Fruit fly (Drosophila melanogaster): ENCODE data around the gene CG42507.
A peak's percentile ranks its signal among the peaks of the same experiment; 100 is the strongest.

CG42507 gene

DNA sequence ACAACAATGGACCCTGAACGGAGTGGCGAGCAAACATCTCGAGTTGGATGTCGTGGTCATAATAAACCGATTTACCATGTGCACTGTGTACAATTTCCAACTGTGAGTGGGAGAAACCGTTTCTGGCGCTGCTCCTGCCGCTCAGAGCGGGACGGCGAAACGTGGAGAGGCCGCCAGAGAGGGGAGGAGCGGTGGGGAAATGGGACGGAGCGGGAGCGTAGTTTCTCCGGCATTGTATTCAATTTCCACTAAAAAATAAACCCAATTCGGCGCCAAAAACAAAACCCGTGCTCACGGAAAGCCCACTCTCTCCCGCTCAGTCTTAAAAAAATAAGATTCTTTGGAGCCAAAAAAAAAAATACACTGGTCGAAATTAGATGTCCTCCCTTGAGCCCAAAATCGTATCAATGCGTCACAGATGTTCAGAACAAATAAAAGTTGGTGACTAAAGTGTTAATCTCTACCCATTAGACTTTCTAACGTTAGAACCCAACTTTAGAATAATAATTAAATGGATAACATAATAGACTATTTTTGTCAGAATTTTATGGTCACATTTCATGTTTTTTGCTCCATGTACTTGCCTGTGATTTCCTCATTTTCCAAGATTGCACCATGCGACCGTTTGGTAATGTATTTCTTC lies 2.3 kb upstream of the CG42507 start (continued):
- TF ChIP-seq nom (GFP tag; optimal IDR thresholded peaks at IDR 0.05) (no peak), CG42726 (GFP tag; IDR thresholded peaks at IDR 0.05; ENCODE audit: partially characterized antibody) (0 out of 2 replicates have a peak, but pooled peaks have one; percentile 28), Lpt (GFP tag; optimal IDR thresholded peaks at IDR 0.05) (no peak), CG16779 (GFP tag; IDR thresholded peaks at IDR 0.05) (0 out of 2 replicates have a peak, but pooled peaks have one; percentile 56), psq (GFP tag; optimal IDR thresholded peaks at IDR 0.05) (no peak), Hmr (GFP tag; optimal IDR thresholded peaks at IDR 0.05) (peak; percentile 72), CG34376 (GFP tag; optimal IDR thresholded peaks at IDR 0.05) (no peak), CG7786 (GFP tag; optimal IDR thresholded peaks at IDR 0.05) (peak; percentile 70), Poxn (GFP tag; IDR thresholded peaks at IDR 0.05) (no peak), CTCF (GFP tag; optimal IDR thresholded peaks at IDR 0.05) (no peak), stc (GFP tag; IDR thresholded peaks at IDR 0.05) (peak; percentile 73), Xbp1 (GFP tag; optimal IDR thresholded peaks at IDR 0.05) (peak; percentile 80), hth (optimal IDR thresholded peaks at IDR 0.05) (no peak), org-1 (GFP tag; optimal IDR thresholded peaks at IDR 0.05) (no peak), ssp (GFP tag; IDR thresholded peaks at IDR 0.05) (0 out of 2 replicates have a peak, but pooled peaks have one; percentile 34), CG11085 (GFP tag; IDR thresholded peaks at IDR 0.05) (peak; percentile 27; the same call in 1 of the 2 replicates), CG4730 (GFP tag; IDR thresholded peaks at IDR 0.05) (peak; percentile 36; the same call in 1 of the 2 replicates), CG6791 (GFP tag; IDR thresholded peaks at IDR 0.05; ENCODE audit: partially characterized antibody) (0 out of 3 replicates have a peak, but pooled peaks have one; percentile 44), vvl (GFP tag; IDR thresholded peaks at IDR 0.05) (peak; percentile 60), Chrac-16 (GFP tag; optimal IDR thresholded peaks at IDR 0.05) (peak; percentile 65), wor (GFP tag; IDR thresholded peaks at IDR 0.05) (peak; percentile 43; the same call in 1 of the 2 replicates), Meics (GFP tag; optimal IDR thresholded peaks at IDR 0.05) (peak; percentile 63), jigr1 (GFP tag; IDR thresholded peaks at IDR 0.05) (no peak), ato (GFP tag; IDR thresholded peaks at IDR 0.05; ENCODE audit: partially characterized antibody) (peak; percentile 51; the same call in 1 of the 2 replicates), CG1024 (GFP tag; IDR thresholded peaks at IDR 0.05) (0 out of 2 replicates have a peak, but pooled peaks have one; percentile 12), ci (GFP tag; IDR thresholded peaks at IDR 0.05) (peak; percentile 82), CG3281 (GFP tag; optimal IDR thresholded peaks at IDR 0.05) (peak; percentile 54), HLH54F (GFP tag; optimal IDR thresholded peaks at IDR 0.05) (peak; percentile 30), salm (tag; optimal IDR thresholded peaks at IDR 0.05) (peak; percentile 25), CG17328 (GFP tag; IDR thresholded peaks at IDR 0.05) (peak; percentile 69; the same call in 1 of the 2 replicates), CG10979 (tag; optimal IDR thresholded peaks at IDR 0.05) (peak; percentile 75), prd (optimal IDR thresholded peaks at IDR 0.05) (no peak), prd (GFP tag; IDR thresholded peaks at IDR 0.05) (peak; percentile 74), Taf1 (GFP tag; IDR thresholded peaks at IDR 0.05) (no peak), CG2199 (GFP tag; IDR thresholded peaks at IDR 0.05) (0 out of 3 replicates have a peak, but pooled peaks have one; percentile 34), Side (GFP tag; optimal IDR thresholded peaks at IDR 0.05) (peak; percentile 35), CG33213 (GFP tag; optimal IDR thresholded peaks at IDR 0.05) (no peak), CG9609 (GFP tag; optimal IDR thresholded peaks at IDR 0.05) (peak; percentile 58), CG2116 (GFP tag; optimal IDR thresholded peaks at IDR 0.05) (peak; percentile 35), CG12744 (GFP tag; optimal IDR thresholded peaks at IDR 0.05) (peak; percentile 14), CG14441 (GFP tag; IDR thresholded peaks at IDR 0.05) (peak; percentile 66), CoRest (tag; optimal IDR thresholded peaks at IDR 0.05) (peak; percentile 64), CG10366 (GFP tag; IDR thresholded peaks at IDR 0.05) (peak; percentile 69), CG10565 (GFP tag; optimal IDR thresholded peaks at IDR 0.05) (no peak), gcm2 (GFP tag; optimal IDR thresholded peaks at IDR 0.05) (peak; percentile 54), gsb (GFP tag; IDR thresholded peaks at IDR 0.05) (no peak), CG18262 (tag; optimal IDR thresholded peaks at IDR 0.05) (peak; percentile 62), CG12104 (GFP tag; optimal IDR thresholded peaks at IDR 0.05) (peak; percentile 75), B-H1 (GFP tag; IDR thresholded peaks at IDR 0.05) (peak; percentile 38; the same call in 1 of the 3 replicates), gfzf (GFP tag; optimal IDR thresholded peaks at IDR 0.05) (peak; percentile 5), CG9817 (tag; optimal IDR thresholded peaks at IDR 0.05) (peak; percentile 32)
